Worm (Caenorhabditis elegans) whole organism, early embryonic: ENCODE results near the gene mfsd-12.

ENCODE experiments used
- B0310.2 ChIP-seq: sonication (generic microtip); optimal IDR thresholded peaks from 2 replicates; lab custom pipeline; 2016; ENCODE audit warnings: mild to moderate bottlenecking, missing genetic modification characterization, missing compliant biosample characterization
- F13C5.2 ChIP-seq: sonication (generic microtip); optimal IDR thresholded peaks from 2 replicates; lab custom pipeline; 2017; ENCODE audit warnings: mild to moderate bottlenecking, missing genetic modification characterization, inconsistent platforms, missing compliant biosample characterization
- aly-1 ChIP-seq: sonication (generic microtip); optimal IDR thresholded peaks from 2 replicates; lab custom pipeline; 2016; ENCODE audit warnings: missing genetic modification characterization, missing compliant biosample characterization
- ama-1 ChIP-seq: fragments of 150-350 bp; optimal IDR thresholded peaks from 2 replicates; lab custom pipeline; 2014
- ceh-13 ChIP-seq: fragments of 200-800 bp; sonication (Bioruptor generic); optimal IDR thresholded peaks from 2 replicates; lab custom pipeline; 2018; ENCODE audit warnings: mild to moderate bottlenecking, missing genetic modification characterization, missing compliant biosample characterization
- ceh-36 ChIP-seq: sonication (generic microtip); optimal IDR thresholded peaks from 2 replicates; lab custom pipeline; 2016; ENCODE audit warnings: missing genetic modification characterization, inconsistent platforms, missing compliant biosample characterization
- ets-7 ChIP-seq: sonication (generic microtip); optimal IDR thresholded peaks from 2 replicates; lab custom pipeline; 2016; ENCODE audit warnings: missing genotype, missing genetic modification characterization, missing compliant biosample characterization
- flt-1 ChIP-seq: fragments of 200-800 bp; sonication (Bioruptor generic); IDR thresholded peaks from 2 replicates; pipeline ENCODE4 v1.3.6; 2022; ENCODE audit warnings: missing genetic modification characterization, missing compliant biosample characterization
- hmbx-1 ChIP-seq: sonication (generic microtip); optimal IDR thresholded peaks from 2 replicates; lab custom pipeline; 2016; ENCODE audit warnings: mild to moderate bottlenecking, missing genetic modification characterization, missing compliant biosample characterization
- hmg-4 ChIP-seq: fragments of 200-800 bp; sonication (Bioruptor generic); optimal IDR thresholded peaks from 2 replicates; lab custom pipeline; 2018; ENCODE audit warnings: mild to moderate bottlenecking, missing genetic modification characterization, missing compliant biosample characterization
- hnd-1 ChIP-seq: sonication (generic microtip); optimal IDR thresholded peaks from 2 replicates; lab custom pipeline; 2016; ENCODE audit warnings: missing genetic modification characterization, missing compliant biosample characterization
- pes-1 ChIP-seq: fragments of 200-800 bp; sonication (Bioruptor generic); IDR thresholded peaks from 2 replicates; pipeline ENCODE4 v1.3.6; 2022; ENCODE audit warnings: missing genetic modification reagents, missing genetic modification characterization, missing compliant biosample characterization
- scrt-1 ChIP-seq: fragments of 200-800 bp; sonication (Bioruptor generic); IDR thresholded peaks from 2 replicates; pipeline ENCODE4 v1.3.6; 2022; ENCODE audit warnings: missing genetic modification characterization, missing compliant biosample characterization
- sea-1 ChIP-seq: fragments of 200-800 bp; sonication (Bioruptor generic); conservative IDR thresholded peaks from 2 replicates; pipeline ENCODE4 v1.3.6; 2022; ENCODE audit warnings: missing genetic modification characterization, missing compliant biosample characterization
- tbx-11 ChIP-seq: fragments of 200-800 bp; sonication (Bioruptor generic); IDR thresholded peaks from 2 replicates; pipeline ENCODE4 v1.3.6; 2022; ENCODE audit warnings: missing genetic modification characterization, missing compliant biosample characterization
- tbx-37 ChIP-seq: fragments of 200-800 bp; sonication (Bioruptor generic); conservative IDR thresholded peaks from 2 replicates; pipeline ENCODE4 v1.3.6; 2022; ENCODE audit warnings: missing genetic modification reagents, missing genetic modification characterization, missing compliant biosample characterization
- tra-4 ChIP-seq: sonication (generic microtip); optimal IDR thresholded peaks from 2 replicates; lab custom pipeline; 2017; ENCODE audit warnings: missing genetic modification characterization, missing compliant biosample characterization

mfsd-12 gene

DNA sequence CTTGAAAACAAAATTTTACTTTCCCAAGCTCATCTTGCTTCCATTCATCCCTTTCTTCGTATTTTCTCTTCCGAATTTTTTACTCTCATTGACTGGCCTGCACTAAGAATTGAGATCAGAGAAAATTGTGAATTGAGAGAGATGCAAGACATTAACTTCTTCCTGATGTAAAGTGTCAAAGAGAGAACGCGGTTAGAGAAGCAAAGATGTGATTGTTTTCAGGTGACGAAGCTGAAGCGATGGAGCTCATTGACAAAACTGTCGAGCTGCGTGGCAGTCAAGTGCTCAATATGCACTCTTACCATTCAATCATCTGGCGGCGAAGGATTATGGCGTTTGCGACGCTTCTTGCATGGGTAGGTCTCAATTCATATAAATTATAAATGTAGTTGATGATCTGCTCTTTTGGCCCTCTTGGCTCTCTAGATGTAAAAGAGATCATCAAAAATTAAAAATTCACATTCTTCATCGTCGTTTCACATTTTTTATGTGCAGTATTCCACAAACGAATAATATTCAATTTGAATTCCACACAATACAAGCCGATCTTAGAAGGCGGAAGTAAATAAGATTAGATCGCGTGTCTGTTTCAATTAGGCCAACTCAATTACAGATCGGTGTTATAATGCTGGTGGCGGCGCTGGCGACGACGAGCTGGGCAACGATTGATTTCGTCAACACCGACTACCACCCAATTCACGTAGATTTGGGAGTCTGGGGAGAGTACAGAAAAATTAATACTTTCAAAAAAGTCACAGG, 38.9 kb upstream of the mfsd-12 start:
- TF ChIP-seq sea-1 (GFP tag; lab: Robert Waterston, UW) (no peak), flt-1 (GFP tag; lab: Robert Waterston, UW) (no peak)

DNA sequence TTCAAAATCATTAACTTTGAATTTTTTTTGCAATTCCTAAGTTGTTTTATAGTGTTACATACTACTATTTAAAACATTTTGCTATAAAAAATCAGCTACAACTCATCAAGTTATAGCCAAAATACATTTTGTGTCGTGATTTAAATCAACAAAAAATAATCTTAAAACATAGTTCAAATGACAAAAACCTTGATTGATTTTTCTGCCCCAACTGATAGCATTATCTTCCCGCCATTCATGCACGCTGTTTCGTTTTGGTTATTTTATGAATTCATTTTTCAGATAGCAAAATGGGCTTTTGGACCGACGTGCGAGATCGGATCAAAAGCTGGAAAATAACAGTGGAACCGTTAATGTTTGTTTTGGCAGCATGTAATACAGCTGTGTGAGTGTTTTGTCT, 35.8 kb upstream of the mfsd-12 start, which contains the start of gene slcr-46.1:
TSS of gene slcr-46.1 (plus strand) at position 274 of the 400 bp plus-strand sequence.
- no peak for TF ChIP-seq sea-1 (GFP tag; lab: Robert Waterston, UW)
- TF ChIP-seq pes-1 (GFP tag; lab: Robert Waterston, UW) = no peak
- TF ChIP-seq ceh-13 (GFP tag; lab: Kevin White, UChicago) = no peak
- no peak for TF ChIP-seq flt-1 (GFP tag; lab: Robert Waterston, UW)
- no peak for TF ChIP-seq ama-1 (lab: Kevin White, UChicago)
- no peak for TF ChIP-seq aly-1
- TF ChIP-seq B0310.2 (tag; lab: Kevin White, UChicago) = no peak
- TF ChIP-seq tra-4 (tag; lab: Kevin White, UChicago) = no peak
- no peak for TF ChIP-seq F13C5.2
- TF ChIP-seq hmbx-1 (tag; lab: Kevin White, UChicago) = no peak
- TF ChIP-seq tbx-37 (GFP tag; lab: Robert Waterston, UW) = no peak
- no peak for TF ChIP-seq ceh-36 (tag; lab: Kevin White, UChicago)
- no peak for TF ChIP-seq tbx-11 (GFP tag; lab: Robert Waterston, UW)
- no peak for TF ChIP-seq hnd-1 (tag; lab: Kevin White, UChicago)
- no peak for TF ChIP-seq scrt-1

DNA sequence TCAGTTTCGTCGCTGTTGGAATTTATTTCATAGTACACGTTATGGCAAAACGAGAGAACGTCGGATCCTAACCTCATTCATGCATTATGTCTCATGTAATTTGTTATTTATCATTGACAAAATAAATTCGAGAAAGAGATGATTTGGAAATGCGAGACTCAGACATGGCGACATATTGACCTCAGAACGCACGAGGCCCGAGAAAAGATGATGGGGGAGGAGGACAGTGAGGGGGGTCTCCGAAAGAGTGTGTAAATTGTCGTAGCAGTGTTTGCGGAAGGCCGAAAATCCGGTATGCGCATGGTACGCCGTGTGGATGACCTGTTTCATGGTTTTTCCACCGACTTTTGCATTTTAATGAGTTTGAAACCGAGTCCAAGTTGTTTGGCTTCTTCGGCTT, 32.2 kb upstream of the mfsd-12 start:
- TF ChIP-seq tbx-37 (GFP tag; lab: Robert Waterston, UW) = no peak
- peak; percentile 22; the same call in 1 of the 2 replicates for TF ChIP-seq flt-1 (GFP tag; lab: Robert Waterston, UW)
- TF ChIP-seq hmg-4 (GFP tag; lab: Kevin White, UChicago) = peak; percentile 37
- peak; percentile 6 for TF ChIP-seq aly-1
- no peak for TF ChIP-seq B0310.2 (tag; lab: Kevin White, UChicago)
- TF ChIP-seq sea-1 (GFP tag; lab: Robert Waterston, UW) = 0 out of 2 replicates have a peak, but pooled peaks have one; percentile 43
- no peak for TF ChIP-seq ets-7 (tag; lab: Kevin White, UChicago)
- TF ChIP-seq F13C5.2 = peak; percentile 41

DNA sequence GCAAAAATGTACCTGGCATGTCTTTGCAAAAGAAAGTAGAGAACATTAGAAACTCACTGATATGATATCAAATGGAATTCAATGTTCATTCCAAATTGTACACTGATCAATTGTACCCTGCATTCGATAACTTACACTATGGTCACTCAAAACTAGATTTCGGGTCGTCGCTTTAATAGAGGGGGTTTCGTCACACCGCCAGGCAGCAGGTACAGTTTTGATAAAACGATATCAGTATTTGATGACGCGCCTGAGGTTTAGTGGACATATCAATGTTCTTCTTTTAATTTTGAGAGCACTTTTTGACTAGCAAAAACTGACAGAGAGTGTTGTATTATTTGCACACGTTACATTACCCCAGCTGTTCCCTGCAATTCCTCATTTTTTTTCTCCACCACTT, 31.7 kb upstream of the mfsd-12 start:
- TF ChIP-seq F13C5.2 = no peak
- TF ChIP-seq pes-1 (GFP tag; lab: Robert Waterston, UW) = no peak
- no peak for TF ChIP-seq scrt-1
- TF ChIP-seq sea-1 (GFP tag; lab: Robert Waterston, UW) = no peak
- TF ChIP-seq ceh-36 (tag; lab: Kevin White, UChicago) = no peak

DNA sequence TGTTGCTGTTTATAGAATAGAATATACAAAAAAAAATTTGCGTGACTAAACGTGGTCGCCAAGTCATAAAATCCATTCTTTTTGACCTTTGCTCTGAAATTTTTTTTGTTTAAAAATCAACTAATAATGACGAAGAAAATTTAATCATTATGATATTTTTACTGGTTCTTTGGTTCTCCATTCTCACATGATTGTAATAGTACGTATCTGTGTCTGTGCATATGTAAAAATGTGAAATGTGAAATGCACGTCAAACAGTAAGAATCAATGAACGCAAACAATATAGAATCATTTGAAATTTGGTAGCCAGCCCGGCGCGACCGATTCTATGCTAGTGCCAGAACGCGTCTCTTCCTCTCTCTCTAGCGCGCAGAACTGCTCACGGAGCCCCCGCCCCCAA, 31.1 kb upstream of the mfsd-12 start, which contains the start of gene hosl-1:
TSS of gene hosl-1 (plus strand) at position 301 of the 400 bp plus-strand sequence.
- TF ChIP-seq tra-4 (tag; lab: Kevin White, UChicago) (no peak), ama-1 (lab: Kevin White, UChicago) (no peak), tbx-11 (GFP tag; lab: Robert Waterston, UW) (no peak), ets-7 (tag; lab: Kevin White, UChicago) (no peak), scrt-1 (no peak), B0310.2 (tag; lab: Kevin White, UChicago) (no peak), hmbx-1 (tag; lab: Kevin White, UChicago) (no peak), pes-1 (GFP tag; lab: Robert Waterston, UW) (no peak), flt-1 (GFP tag; lab: Robert Waterston, UW) (no peak), hnd-1 (tag; lab: Kevin White, UChicago) (no peak), tbx-37 (GFP tag; lab: Robert Waterston, UW) (no peak), sea-1 (GFP tag; lab: Robert Waterston, UW) (no peak), aly-1 (no peak), F13C5.2 (no peak), hmg-4 (GFP tag; lab: Kevin White, UChicago) (no peak), ceh-36 (tag; lab: Kevin White, UChicago) (no peak)

DNA sequence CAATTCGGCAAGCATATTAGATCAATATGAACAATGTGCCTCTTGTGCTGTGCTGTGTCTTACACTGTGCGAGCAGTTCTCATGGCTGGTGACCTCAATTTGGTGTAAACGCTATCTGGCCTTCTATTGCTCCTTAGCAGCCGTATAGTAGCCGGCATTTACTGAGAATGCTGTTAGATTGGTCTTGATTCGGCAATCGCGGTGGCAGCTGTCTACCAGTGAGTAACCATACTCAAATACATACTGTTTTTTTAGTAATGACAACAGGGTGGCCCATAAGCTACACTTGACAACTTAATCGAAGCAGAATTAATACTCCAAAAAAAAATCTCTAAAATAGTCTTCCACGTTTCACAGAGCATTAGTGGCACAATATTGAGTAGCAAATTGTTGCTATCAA, 20.8 kb upstream of the mfsd-12 start, which contains the start of gene C46C11.4:
TSS of gene C46C11.4 (minus strand) at position 101 of the 400 bp plus-strand sequence.
- TF ChIP-seq ceh-36 (tag; lab: Kevin White, UChicago) (no peak), aly-1 (no peak), tra-4 (tag; lab: Kevin White, UChicago) (no peak), F13C5.2 (no peak), hnd-1 (tag; lab: Kevin White, UChicago) (no peak), sea-1 (GFP tag; lab: Robert Waterston, UW) (no peak), pes-1 (GFP tag; lab: Robert Waterston, UW) (no peak), scrt-1 (no peak), ets-7 (tag; lab: Kevin White, UChicago) (no peak), B0310.2 (tag; lab: Kevin White, UChicago) (no peak), tbx-11 (GFP tag; lab: Robert Waterston, UW) (no peak)

DNA sequence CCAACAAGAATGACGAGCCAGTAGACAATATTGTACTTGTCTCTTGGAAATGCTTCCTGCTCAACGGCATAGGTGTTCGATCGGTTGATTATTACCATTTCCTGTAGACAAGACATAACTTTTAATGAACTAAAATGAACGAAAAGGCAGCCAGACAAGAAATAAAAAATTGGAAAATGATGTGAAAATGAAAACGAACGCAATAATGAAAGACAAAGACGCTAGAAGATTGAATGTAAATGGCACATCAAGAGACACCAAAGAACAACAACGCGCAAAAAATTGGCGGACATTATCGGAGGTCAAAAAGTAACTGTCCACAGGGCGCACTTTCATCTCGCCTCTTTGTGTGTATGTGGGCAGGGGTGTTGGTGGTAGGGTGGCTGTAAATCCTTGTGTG, 18.8 kb upstream of the mfsd-12 start, which contains the start of gene ent-5:
TSS of gene ent-5 (minus strand) at position 101 of the 400 bp plus-strand sequence.
- TF ChIP-seq B0310.2 (tag; lab: Kevin White, UChicago) (no peak), ama-1 (lab: Kevin White, UChicago) (no peak), hmbx-1 (tag; lab: Kevin White, UChicago) (no peak), hmg-4 (GFP tag; lab: Kevin White, UChicago) (no peak), aly-1 (no peak), tra-4 (tag; lab: Kevin White, UChicago) (no peak), ets-7 (tag; lab: Kevin White, UChicago) (no peak), tbx-37 (GFP tag; lab: Robert Waterston, UW) (no peak), hnd-1 (tag; lab: Kevin White, UChicago) (no peak), flt-1 (GFP tag; lab: Robert Waterston, UW) (no peak)
